Fruit fly (Drosophila melanogaster) whole organism, embryonic: ENCODE measurements around the gene zetaCOP.

Experiments
- Ada2b ChIP-seq: fragments of 200-800 bp; sonication (Bioruptor generic); IDR thresholded peaks from 2 replicates; pipeline ENCODE4 v1.3.6; 2022; ENCODE audit warnings: missing biosample characterization, missing genetic modification characterization
- CG10321 ChIP-seq: fragments of 200-800 bp; sonication (Bioruptor generic); IDR thresholded peaks from 2 replicates; pipeline ENCODE4 v1.3.6; 2022; ENCODE audit warnings: missing biosample characterization, missing genetic modification characterization
- CG10462 ChIP-seq: fragments of 200-800 bp; sonication (Bioruptor generic); optimal IDR thresholded peaks from 2 replicates; lab custom pipeline; 2016; ENCODE audit warnings: missing biosample characterization, missing genetic modification characterization
- CG11398 ChIP-seq: fragments of 200-800 bp; sonication (Bioruptor generic); optimal IDR thresholded peaks from 2 replicates; lab custom pipeline; 2016; ENCODE audit warnings: missing biosample characterization, missing genetic modification characterization
- CG11456 ChIP-seq: fragments of 200-800 bp; sonication (Bioruptor generic); IDR thresholded peaks from 3 replicates; pipeline ENCODE4 v1.3.6; 2022; ENCODE audit warnings: missing biosample characterization, missing genetic modification characterization
- CG12104 ChIP-seq: fragments of 200-800 bp; sonication (Bioruptor generic); optimal IDR thresholded peaks from 3 replicates; lab custom pipeline; 2016; ENCODE audit warnings: missing biosample characterization, missing genetic modification characterization
- CG12391 ChIP-seq: fragments of 200-800 bp; sonication (Bioruptor generic); optimal IDR thresholded peaks from 3 replicates; lab custom pipeline; 2018; ENCODE audit warnings: missing biosample characterization, mild to moderate bottlenecking, missing genetic modification characterization, moderate library complexity
- CG12659 ChIP-seq: fragments of 200-800 bp; sonication (Bioruptor generic); optimal IDR thresholded peaks from 3 replicates; lab custom pipeline; 2017; ENCODE audit warnings: mild to moderate bottlenecking, missing biosample characterization, missing genetic modification reagents, missing genetic modification characterization
- CG12769 ChIP-seq: fragments of 200-800 bp; sonication (Bioruptor generic); optimal IDR thresholded peaks from 2 replicates; lab custom pipeline; 2019; ENCODE audit warnings: missing biosample characterization, mild to moderate bottlenecking, missing genetic modification characterization, moderate library complexity
- CG12942 ChIP-seq: fragments of 200-800 bp; sonication (Bioruptor generic); optimal IDR thresholded peaks from 3 replicates; lab custom pipeline; 2016; ENCODE audit warnings: missing biosample characterization, missing genetic modification characterization
- CG14965 ChIP-seq: fragments of 200-800 bp; sonication (Bioruptor generic); optimal IDR thresholded peaks from 2 replicates; lab custom pipeline; 2016; ENCODE audit warnings: missing biosample characterization, missing genetic modification characterization, borderline replicate concordance
- CG16863 ChIP-seq: fragments of 200-800 bp; sonication (Bioruptor generic); optimal IDR thresholded peaks from 3 replicates; lab custom pipeline; 2016; ENCODE audit warnings: missing biosample characterization, missing genetic modification characterization
- CG17359 ChIP-seq: fragments of 200-800 bp; sonication (Bioruptor generic); optimal IDR thresholded peaks from 3 replicates; lab custom pipeline; 2018; ENCODE audit warnings: missing biosample characterization, mild to moderate bottlenecking, missing genetic modification characterization, moderate library complexity
- CG17612 ChIP-seq: fragments of 200-800 bp; sonication (Bioruptor generic); IDR thresholded peaks from 2 replicates; pipeline ENCODE4 v1.3.6; 2022; ENCODE audit warnings: missing biosample characterization, missing genetic modification characterization
- CG18011 ChIP-seq: fragments of 200-800 bp; sonication (Bioruptor generic); optimal IDR thresholded peaks from 2 replicates; lab custom pipeline; 2017; ENCODE audit warnings: missing biosample characterization, missing genetic modification characterization, mild to moderate bottlenecking, moderate library complexity, missing genotype
- CG2712 ChIP-seq: fragments of 200-800 bp; optimal IDR thresholded peaks from 3 replicates; lab custom pipeline; 2019; ENCODE audit warnings: missing biosample characterization, mild to moderate bottlenecking, missing genetic modification characterization, moderate library complexity
- CG34224 ChIP-seq: fragments of 200-800 bp; sonication (Bioruptor generic); IDR thresholded peaks from 3 replicates; pipeline ENCODE4 v1.3.6; 2022; ENCODE audit warnings: missing biosample characterization, missing genetic modification characterization; ENCODE audit not compliant: partially characterized antibody
- CG7556 ChIP-seq: fragments of 200-800 bp; sonication (Bioruptor generic); optimal IDR thresholded peaks from 2 replicates; lab custom pipeline; 2017; ENCODE audit warnings: missing biosample characterization, mild to moderate bottlenecking, missing genetic modification characterization
- CG8765 ChIP-seq: fragments of 200-800 bp; sonication (Bioruptor generic); IDR thresholded peaks from 2 replicates; pipeline ENCODE4 v1.3.6; 2022; ENCODE audit warnings: missing biosample characterization, missing genetic modification characterization
- CG9876 ChIP-seq: fragments of 200-800 bp; sonication (Bioruptor generic); optimal IDR thresholded peaks from 2 replicates; lab custom pipeline; 2016; ENCODE audit warnings: missing biosample characterization, missing genetic modification characterization
- Fer2 ChIP-seq: fragments of 200-800 bp; sonication (Bioruptor generic); optimal IDR thresholded peaks from 2 replicates; lab custom pipeline; 2018; ENCODE audit warnings: missing biosample characterization, mild to moderate bottlenecking, missing genetic modification characterization, moderate library complexity
- Hmx ChIP-seq: fragments of 200-800 bp; sonication (Bioruptor generic); optimal IDR thresholded peaks from 2 replicates; lab custom pipeline; 2016; ENCODE audit warnings: missing biosample characterization, missing genetic modification characterization
- Hr78 ChIP-seq, 2 experiments: fragments of 200-800 bp in 1 of 2; fragments of >200 bp in 1 of 2; sonication (Bioruptor generic) in 1 of 2; optimal IDR thresholded peaks; 2 replicates each; lab custom pipeline; 2017 to 2019; ENCODE audit warnings: missing biosample characterization in 2 of 2, missing genetic modification characterization in 2 of 2, mild to moderate bottlenecking in 1 of 2, moderate library complexity in 1 of 2
- MBD-R2 ChIP-seq: fragments of 200-800 bp; sonication (Bioruptor generic); IDR thresholded peaks from 2 replicates; pipeline ENCODE4 v1.3.6; 2022; ENCODE audit warnings: missing biosample characterization, missing genetic modification characterization
- Neu2 ChIP-seq: fragments of 200-800 bp; sonication (Bioruptor generic); optimal IDR thresholded peaks from 3 replicates; lab custom pipeline; 2016; ENCODE audit warnings: missing biosample characterization, missing genetic modification characterization, borderline replicate concordance
- Rfx ChIP-seq: fragments of 200-800 bp; sonication (Bioruptor generic); IDR thresholded peaks from 2 replicates; pipeline ENCODE4 v1.3.6; 2022; ENCODE audit warnings: missing biosample characterization, missing genetic modification characterization
- Scr ChIP-seq: fragments of 200-800 bp; sonication (Bioruptor generic); IDR thresholded peaks from 2 replicates; pipeline ENCODE4 v1.3.6; 2022; ENCODE audit warnings: missing biosample characterization, missing genetic modification characterization; ENCODE audit not compliant: partially characterized antibody
- Sry-δ ChIP-seq: fragments of 200-800 bp; sonication (Bioruptor generic); optimal IDR thresholded peaks from 2 replicates; lab custom pipeline; 2016; ENCODE audit warnings: missing biosample characterization, missing genetic modification characterization
- Stat92E ChIP-seq, 3 experiments: fragments of >200 bp in 2 of 3; fragments of 200-800 bp in 1 of 3; sonication (Bioruptor generic) in 1 of 3; optimal IDR thresholded peaks; 2 replicates each; lab custom pipeline; 2017 to 2019; ENCODE audit warnings: missing biosample characterization in 3 of 3, missing genetic modification characterization in 3 of 3, mild to moderate bottlenecking in 1 of 3, moderate library complexity in 1 of 3
- Taf1 ChIP-seq: fragments of 200-800 bp; sonication (Bioruptor generic); IDR thresholded peaks from 2 replicates; pipeline ENCODE4 v1.3.6; 2022; ENCODE audit warnings: missing biosample characterization, missing genetic modification characterization
- amos ChIP-seq: fragments of 200-800 bp; sonication (Bioruptor generic); IDR thresholded peaks from 2 replicates; pipeline ENCODE4 v1.3.6; 2022; ENCODE audit warnings: missing biosample characterization, missing genetic modification characterization; ENCODE audit not compliant: partially characterized antibody
- bcd ChIP-seq: fragments of 200-800 bp; sonication (Bioruptor generic); optimal IDR thresholded peaks from 2 replicates; lab custom pipeline; 2017; ENCODE audit warnings: missing biosample characterization, mild to moderate bottlenecking, missing genetic modification characterization
- ci ChIP-seq: fragments of 200-800 bp; sonication (Bioruptor generic); IDR thresholded peaks from 3 replicates; pipeline ENCODE4 v1.3.6; 2022; ENCODE audit warnings: missing biosample characterization, missing genetic modification characterization
- cwo ChIP-seq: fragments of 200-800 bp; sonication (Bioruptor generic); optimal IDR thresholded peaks from 3 replicates; lab custom pipeline; 2017; ENCODE audit warnings: missing biosample characterization, missing genetic modification characterization, mild to moderate bottlenecking, moderate library complexity, missing genetic modification reagents
- danr ChIP-seq: fragments of 200-800 bp; sonication (Bioruptor generic); IDR thresholded peaks from 2 replicates; pipeline ENCODE4 v1.3.6; 2022; ENCODE audit warnings: missing biosample characterization, missing genetic modification characterization
- ems ChIP-seq: fragments of 200-800 bp; sonication (Bioruptor generic); optimal IDR thresholded peaks from 3 replicates; lab custom pipeline; 2016; ENCODE audit warnings: missing biosample characterization, missing genetic modification characterization
- fu2 ChIP-seq: fragments of 200-800 bp; sonication (Bioruptor generic); optimal IDR thresholded peaks from 2 replicates; lab custom pipeline; 2016; ENCODE audit warnings: missing biosample characterization, missing genetic modification characterization
- her ChIP-seq: fragments of 200-800 bp; sonication (Bioruptor generic); optimal IDR thresholded peaks from 2 replicates; lab custom pipeline; 2016; ENCODE audit warnings: missing biosample characterization, missing genetic modification characterization
- lab ChIP-seq: fragments of 200-800 bp; sonication (Bioruptor generic); optimal IDR thresholded peaks from 3 replicates; lab custom pipeline; 2017; ENCODE audit warnings: missing biosample characterization, missing genetic modification characterization, mild to moderate bottlenecking, moderate library complexity, missing genetic modification reagents
- luna ChIP-seq: fragments of 200-800 bp; sonication (Bioruptor generic); optimal IDR thresholded peaks from 2 replicates; lab custom pipeline; 2016; ENCODE audit warnings: missing biosample characterization, missing genetic modification characterization
- pros ChIP-seq: fragments of 200-800 bp; sonication (Bioruptor generic); optimal IDR thresholded peaks from 3 replicates; lab custom pipeline; 2019; ENCODE audit warnings: missing biosample characterization, mild to moderate bottlenecking, missing genetic modification characterization, moderate library complexity
- rib ChIP-seq: fragments of 200-800 bp; sonication (Bioruptor generic); IDR thresholded peaks from 2 replicates; pipeline ENCODE4 v1.3.6; 2022; ENCODE audit warnings: missing biosample characterization, missing genetic modification characterization
- so ChIP-seq: fragments of 200-800 bp; sonication (Bioruptor generic); IDR thresholded peaks from 3 replicates; pipeline ENCODE4 v1.3.6; 2022; ENCODE audit warnings: missing biosample characterization, missing genetic modification characterization
- stwl ChIP-seq: fragments of 200-800 bp; sonication (Bioruptor generic); optimal IDR thresholded peaks from 3 replicates; lab custom pipeline; 2018; ENCODE audit warnings: missing biosample characterization, mild to moderate bottlenecking, missing genetic modification characterization, moderate library complexity
- twi ChIP-seq: fragments of 200-800 bp; optimal IDR thresholded peaks from 2 replicates; lab custom pipeline; 2019; ENCODE audit warnings: missing biosample characterization, mild to moderate bottlenecking, missing genetic modification characterization, moderate library complexity
- tx ChIP-seq: fragments of 200-800 bp; sonication (Bioruptor generic); optimal IDR thresholded peaks from 2 replicates; lab custom pipeline; 2016; ENCODE audit warnings: missing biosample characterization, missing genetic modification characterization
- vvl ChIP-seq: fragments of 200-800 bp; sonication (Bioruptor generic); IDR thresholded peaks from 2 replicates; pipeline ENCODE4 v1.3.6; 2022; ENCODE audit warnings: missing biosample characterization, missing genetic modification characterization
- zfh1 ChIP-seq: fragments of 200-800 bp; sonication (Bioruptor generic); IDR thresholded peaks from 3 replicates; pipeline ENCODE4 v1.3.6; 2022; ENCODE audit warnings: missing biosample characterization, missing genetic modification characterization

Gene zetaCOP

DNA sequence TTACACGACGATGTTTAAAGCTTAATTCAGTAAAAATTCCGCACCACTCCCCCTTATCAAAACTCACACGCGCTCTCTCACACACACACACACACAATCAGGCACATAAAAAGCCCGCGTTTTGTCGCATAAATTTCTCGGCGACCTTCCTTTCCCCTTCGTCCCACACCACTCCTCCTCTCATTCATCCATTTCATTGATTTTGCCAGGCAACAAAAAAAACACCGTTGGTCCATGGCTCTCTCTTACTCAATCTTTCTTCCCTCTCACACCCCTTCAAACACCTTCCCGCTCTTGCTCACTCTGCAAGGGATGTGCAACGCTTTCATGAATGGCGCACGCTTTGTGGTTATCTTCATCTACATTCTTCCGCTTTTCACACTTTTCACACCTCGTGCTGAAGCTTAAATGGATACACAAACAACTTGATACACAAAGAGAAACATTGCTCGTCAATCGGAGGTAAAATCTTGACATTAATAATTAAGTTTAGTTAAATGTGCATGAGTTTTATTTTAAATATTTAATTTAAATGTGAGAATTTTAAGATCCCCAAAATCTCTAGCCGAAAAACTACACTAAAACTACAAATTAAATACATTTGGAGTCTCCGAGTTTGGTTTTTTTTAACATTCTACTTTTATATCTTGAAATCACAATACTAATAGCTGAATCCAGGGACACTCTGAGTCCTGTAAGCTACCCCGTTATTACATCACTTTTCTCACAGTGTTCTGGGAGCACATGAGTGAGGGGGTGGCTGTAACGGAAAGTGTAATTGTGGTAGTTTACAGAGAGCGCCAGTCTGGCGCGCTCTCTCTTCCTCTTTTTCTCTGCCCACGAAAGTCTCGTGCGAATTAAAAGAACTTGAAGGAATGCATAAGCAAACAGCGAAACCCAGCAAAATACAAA is 13.1 kb downstream of the zetaCOP start (continued):
- TF ChIP-seq CG12104 (GFP tag; lab: Kevin White, UChicago) (peak; percentile 98), so (GFP tag; lab: Robert Waterston, UW) (peak; percentile 94), CG8765 (GFP tag; lab: Robert Waterston, UW) (peak; percentile 76), CG9876 (GFP tag; lab: Kevin White, UChicago) (peak; percentile 66), Hmx (peak; percentile 78), CG2712 (tag; lab: Kevin White, UChicago) (peak; percentile 97), ci (GFP tag; lab: Robert Waterston, UW) (peak; percentile 95), pros (GFP tag; lab: Kevin White, UChicago) (peak; percentile 90), CG12391 (tag; lab: Kevin White, UChicago) (peak; percentile 97), CG11398 (GFP tag; lab: Kevin White, UChicago) (peak; percentile 80), danr (GFP tag; lab: Robert Waterston, UW) (peak; percentile 92), CG7556 (peak; percentile 99), CG12942 (GFP tag; lab: Kevin White, UChicago) (peak; percentile 94), Fer2 (tag; lab: Kevin White, UChicago) (peak; percentile 94), fu2 (peak; percentile 84), CG12659 (peak; percentile 98), CG14965 (GFP tag; lab: Kevin White, UChicago) (peak; percentile 71), Ada2b (GFP tag; lab: Robert Waterston, UW) (peak; percentile 91), CG10462 (GFP tag; lab: Kevin White, UChicago) (peak; percentile 91), CG11456 (peak; percentile 95), Scr (no peak), tx (peak; percentile 84), Hr78 (GFP tag; optimal IDR thresholded peaks at IDR 0.05; lab: Kevin White, UChicago) (peak in 1 of 2 experiments; percentile 89), vvl (peak; percentile 96), Taf1 (GFP tag; lab: Robert Waterston, UW) (peak; percentile 85), CG16863 (peak; percentile 87), zfh1 (GFP tag; lab: Robert Waterston, UW) (peak; percentile 89), amos (GFP tag; lab: Robert Waterston, UW) (no peak), CG17359 (peak; percentile 98), rib (GFP tag; lab: Robert Waterston, UW) (peak; percentile 78), CG18011 (peak; percentile 82), ems (GFP tag; lab: Kevin White, UChicago) (peak; percentile 93), CG34224 (GFP tag; lab: Robert Waterston, UW) (no peak), CG12769 (tag; lab: Kevin White, UChicago) (peak; percentile 75), Rfx (peak; percentile 94), CG17612 (GFP tag; lab: Robert Waterston, UW) (peak; percentile 83), MBD-R2 (GFP tag; lab: Robert Waterston, UW) (peak; percentile 76), Neu2 (GFP tag; lab: Kevin White, UChicago) (no peak), Stat92E (GFP tag; optimal IDR thresholded peaks at IDR 0.05; lab: Kevin White, UChicago) (peak in 1 of 3 experiments; percentile 92), stwl (tag; lab: Kevin White, UChicago) (peak; percentile 23), twi (peak; percentile 88), lab (GFP tag; lab: Kevin White, UChicago) (peak; percentile 98), CG10321 (GFP tag; lab: Robert Waterston, UW) (peak; percentile 64; the same call in 1 of the 2 replicates), her (GFP tag; lab: Kevin White, UChicago) (peak; percentile 81), bcd (GFP tag; lab: Kevin White, UChicago) (peak; percentile 98), Sry-δ (GFP tag; lab: Kevin White, UChicago) (peak; percentile 49), luna (GFP tag; lab: Kevin White, UChicago) (peak; percentile 73), cwo (peak; percentile 95)
